Fruit fly (Drosophila melanogaster): Measurements from ENCODE around the gene CG3397.

- TF ChIP-seq h (optimal IDR thresholded peaks at IDR 0.05): no peak
- no peak for TF ChIP-seq Sin3A (optimal IDR thresholded peaks at IDR 0.05)
- TF ChIP-seq Myc (optimal IDR thresholded peaks at IDR 0.05): no peak
- no peak for TF ChIP-seq ttk (optimal IDR thresholded peaks at IDR 0.05)
These were observed 34.8 kb downstream of the CG3397 start, which contains the start of gene CG31211 for dm6 chr3R:11949387-11950029.

Measured in Kc167 (cell line).